Worm (Caenorhabditis elegans) whole organism, young adult: Measurements from ENCODE around the gene tnt-4.

Experiments
- F10E7.11 ChIP-seq: sonication (generic microtip); optimal IDR thresholded peaks from 2 replicates; lab custom pipeline; 2017; ENCODE audit warnings: mild to moderate bottlenecking, missing genetic modification characterization, moderate library complexity, missing compliant biosample characterization
- ZK185.1 ChIP-seq: sonication (generic microtip); optimal IDR thresholded peaks from 2 replicates; lab custom pipeline; 2016; ENCODE audit warnings: mild to moderate bottlenecking, missing genetic modification characterization, missing compliant biosample characterization; ENCODE audit not compliant: poor library complexity, severe bottlenecking
- ama-1 ChIP-seq, 3 experiments: fragments of 150-350 bp in 1 of 3; sonication (generic microtip) in 2 of 3; optimal IDR thresholded peaks; 2 replicates each; lab custom pipeline; 2014 to 2018; ENCODE audit warnings: missing biosample characterization in 2 of 3, missing genetic modification characterization in 2 of 3, missing genetic modification reagents in 2 of 3
- bed-2 ChIP-seq: fragments of 200-800 bp; sonication (Bioruptor generic); IDR thresholded peaks from 2 replicates; pipeline ENCODE4 v1.3.6; 2022; ENCODE audit warnings: missing genetic modification reagents, missing genetic modification characterization, missing compliant biosample characterization
- lin-35 ChIP-seq, 3 experiments: fragments of 150-350 bp in 2 of 3; sonication (generic microtip) in 1 of 3; optimal IDR thresholded peaks; 2 replicates each; lab custom pipeline; 2014 to 2018; ENCODE audit warnings: missing biosample characterization in 3 of 3, missing genetic modification characterization in 3 of 3, missing genetic modification reagents in 3 of 3
- mcd-1 ChIP-seq: fragments of 200-800 bp; sonication (Bioruptor generic); IDR thresholded peaks from 2 replicates; pipeline ENCODE4 v1.3.6; 2022; ENCODE audit warnings: missing genetic modification reagents, missing genetic modification characterization, missing compliant biosample characterization
- nhr-179 ChIP-seq: sonication (generic microtip); optimal IDR thresholded peaks from 2 replicates; lab custom pipeline; 2016; ENCODE audit warnings: mild to moderate bottlenecking, missing genetic modification characterization, missing compliant biosample characterization
- nhr-90 ChIP-seq: sonication (generic microtip); optimal IDR thresholded peaks from 2 replicates; lab custom pipeline; 2016; ENCODE audit warnings: missing genotype, mild to moderate bottlenecking, missing genetic modification characterization, missing compliant biosample characterization
- pha-4 ChIP-seq: fragments of 150-350 bp; sonication (generic microtip); optimal IDR thresholded peaks from 2 replicates; lab custom pipeline; 2014; ENCODE audit warnings: missing biosample characterization, missing genetic modification reagents, missing genetic modification characterization
- unc-130 ChIP-seq: sonication (generic microtip); optimal IDR thresholded peaks from 2 replicates; lab custom pipeline; 2016; ENCODE audit warnings: missing genetic modification reagents, missing genetic modification characterization, missing compliant biosample characterization
- ztf-26 ChIP-seq: sonication (generic microtip); optimal IDR thresholded peaks from 2 replicates; lab custom pipeline; 2017; ENCODE audit warnings: missing genetic modification characterization, missing compliant biosample characterization

DNA sequence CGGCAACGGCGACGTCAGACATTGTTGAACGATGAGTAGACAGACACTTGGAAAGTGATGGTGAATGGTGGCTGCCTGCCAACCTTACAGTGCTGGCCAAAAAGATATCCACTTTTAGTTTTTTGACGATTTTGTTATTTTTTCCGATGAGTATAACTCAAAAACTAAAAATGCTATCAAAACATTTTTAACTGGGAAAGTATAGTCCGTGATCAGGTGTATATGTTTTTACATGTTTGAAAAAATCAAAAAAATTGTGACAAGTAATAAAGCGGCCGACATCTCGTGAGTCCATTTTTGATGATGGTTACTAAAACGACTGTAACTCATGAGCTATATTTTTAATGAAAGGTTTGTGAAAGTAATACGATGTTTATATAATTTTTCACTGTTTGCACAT lies 38.7 kb upstream of the tnt-4 start, which contains the start of gene hil-6:
- TF ChIP-seq ztf-26, result no peak
- TF ChIP-seq unc-130, result no peak
- no peak for TF ChIP-seq F10E7.11 (tag; lab: Kevin White, UChicago)
- TF ChIP-seq nhr-179, result no peak
- TF ChIP-seq lin-35 (GFP tag; optimal IDR thresholded peaks at IDR 0.05; lab: Kevin White, UChicago), result no peak
- no peak for TF ChIP-seq ama-1 (optimal IDR thresholded peaks at IDR 0.05; lab: Kevin White, UChicago)
- TF ChIP-seq ama-1 (GFP tag; optimal IDR thresholded peaks at IDR 0.05; lab: Kevin White, UChicago), result no peak
- no peak for TF ChIP-seq mcd-1 (GFP tag; lab: Robert Waterston, UW)
- TF ChIP-seq nhr-90 (tag; lab: Kevin White, UChicago), result no peak
- TF ChIP-seq pha-4 (tag; lab: Kevin White, UChicago), result no peak
- no peak for TF ChIP-seq bed-2 (GFP tag; lab: Robert Waterston, UW)
- TF ChIP-seq ZK185.1, result no peak
